Worm (Caenorhabditis elegans): ENCODE results near the gene sdz-6.

DNA sequence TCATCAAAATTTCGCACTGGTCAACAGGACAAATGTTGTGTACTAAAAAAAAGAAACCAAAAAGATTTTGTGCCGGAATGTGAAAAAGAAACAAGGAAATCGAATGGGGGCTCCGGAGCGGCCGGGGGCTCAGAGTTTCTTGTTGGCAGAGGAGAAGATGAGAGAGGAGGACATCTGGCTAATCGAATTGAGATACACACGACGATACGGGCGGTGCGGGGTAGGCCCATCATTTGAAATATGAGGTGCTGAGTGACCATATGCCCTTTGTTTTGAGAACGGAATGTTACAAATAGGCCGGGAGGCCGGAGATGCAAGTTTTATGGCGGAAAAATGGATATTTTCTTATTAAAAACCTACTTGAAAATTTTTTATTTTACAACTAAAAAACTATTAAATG lies 37.6 kb downstream of the sdz-6 start:
- no peak for TF ChIP-seq dpl-1 (GFP tag; optimal IDR thresholded peaks at IDR 0.05)
- 0 out of 2 replicates have a peak, but pooled peaks have one; percentile 39 for TF ChIP-seq zfh-2 (GFP tag; conservative IDR thresholded peaks at IDR 0.05)
- no peak for TF ChIP-seq ceh-79 (tag; optimal IDR thresholded peaks at IDR 0.05)
- TF ChIP-seq ekl-4 (GFP tag; IDR thresholded peaks at IDR 0.05): no peak
- TF ChIP-seq somi-1 (GFP tag; optimal IDR thresholded peaks at IDR 0.05): no peak
- TF ChIP-seq ztf-6 (GFP tag; IDR thresholded peaks at IDR 0.05): no peak
- TF ChIP-seq ztf-25 (GFP tag; IDR thresholded peaks at IDR 0.05): no peak
- TF ChIP-seq mes-4 (tag; optimal IDR thresholded peaks at IDR 0.05): no peak
- TF ChIP-seq tbp1 (GFP tag; optimal IDR thresholded peaks at IDR 0.05): no peak
- TF ChIP-seq nfya-1 (tag; optimal IDR thresholded peaks at IDR 0.05; ENCODE audit: borderline replicate concordance, insufficient read depth): no peak
- TF ChIP-seq nhr-27 (tag; optimal IDR thresholded peaks at IDR 0.05): no peak
- no peak for TF ChIP-seq ama-1 (optimal IDR thresholded peaks at IDR 0.05)
- no peak for TF ChIP-seq ama-1 (GFP tag; optimal IDR thresholded peaks at IDR 0.05)
- no peak for TF ChIP-seq lin-26 (GFP tag; IDR thresholded peaks at IDR 0.05)
- no peak for TF ChIP-seq ccch-3 (GFP tag; optimal IDR thresholded peaks at IDR 0.05)
